Fruit fly (Drosophila melanogaster): Measurements from ENCODE around the gene yellow-k.

DNA sequence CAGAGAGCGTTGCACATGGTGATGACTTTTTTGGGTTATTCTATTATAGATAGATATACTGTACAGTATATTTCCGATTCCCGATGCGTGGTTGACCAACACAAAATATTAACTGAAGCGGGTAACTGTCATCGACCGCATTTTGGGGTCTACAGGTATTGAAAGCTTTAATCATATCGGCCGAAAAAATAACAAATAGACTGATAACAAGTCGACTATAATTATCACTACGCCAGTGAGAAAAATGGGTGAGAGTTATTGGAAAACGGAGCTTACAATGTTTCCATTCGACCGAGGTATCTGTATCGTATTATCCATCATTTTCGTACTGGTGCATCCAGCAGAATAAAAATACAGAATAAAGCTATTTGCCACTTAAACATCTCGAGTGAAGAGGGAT is 2.1 kb upstream of the yellow-k start:
- TF ChIP-seq ci (GFP tag; IDR thresholded peaks at IDR 0.05) (no peak), bcd (GFP tag; optimal IDR thresholded peaks at IDR 0.05) (no peak), CG15601 (tag; optimal IDR thresholded peaks at IDR 0.05) (peak; percentile 32), CG13894 (tag; optimal IDR thresholded peaks at IDR 0.05) (no peak), Camta (GFP tag; optimal IDR thresholded peaks at IDR 0.05) (no peak), prd (optimal IDR thresholded peaks at IDR 0.05) (no peak), prd (GFP tag; IDR thresholded peaks at IDR 0.05) (no peak), CG8359 (GFP tag; optimal IDR thresholded peaks at IDR 0.05; ENCODE audit: borderline replicate concordance) (no peak), jing (GFP tag; optimal IDR thresholded peaks at IDR 0.05) (no peak), tx (GFP tag; optimal IDR thresholded peaks at IDR 0.05) (no peak), vvl (GFP tag; IDR thresholded peaks at IDR 0.05) (no peak), shn (GFP tag; optimal IDR thresholded peaks at IDR 0.05) (no peak)

Data from whole organism, embryonic.